Worm (Caenorhabditis elegans) whole organism, L1 larva: ENCODE data around the gene E01G4.6.

Experiments
- C04F5.9 ChIP-seq: sonication (generic microtip); optimal IDR thresholded peaks from 2 replicates; lab custom pipeline; 2016; ENCODE audit warnings: missing genetic modification characterization, missing compliant biosample characterization
- C34B4.2 ChIP-seq: sonication (generic microtip); optimal IDR thresholded peaks from 2 replicates; lab custom pipeline; 2017; ENCODE audit warnings: mild to moderate bottlenecking, missing genetic modification characterization, missing compliant biosample characterization
- F16B12.6 ChIP-seq: fragments of 150-350 bp; optimal IDR thresholded peaks from 2 replicates; lab custom pipeline; 2014; ENCODE audit warnings: missing biosample characterization, missing genetic modification characterization
- alr-1 ChIP-seq: fragments of 200-800 bp; sonication (Bioruptor generic); optimal IDR thresholded peaks from 2 replicates; lab custom pipeline; 2018; ENCODE audit warnings: borderline replicate concordance, mild to moderate bottlenecking, missing genetic modification characterization, missing compliant biosample characterization
- aly-2 ChIP-seq: fragments of 150-350 bp; optimal IDR thresholded peaks from 2 replicates; lab custom pipeline; 2014; ENCODE audit warnings: missing biosample characterization, missing genetic modification characterization
- ama-1 ChIP-seq: fragments of 150-350 bp; optimal IDR thresholded peaks from 2 replicates; lab custom pipeline; 2014
- blmp-1 ChIP-seq: fragments of 150-350 bp; optimal IDR thresholded peaks from 2 replicates; lab custom pipeline; 2014; ENCODE audit warnings: missing biosample characterization, missing genetic modification characterization
- ces-1 ChIP-seq: fragments of 150-350 bp; optimal IDR thresholded peaks from 2 replicates; lab custom pipeline; 2014; ENCODE audit warnings: missing biosample characterization, missing genetic modification reagents, missing genetic modification characterization
- efl-1 ChIP-seq, 4 experiments: fragments of 150-350 bp; optimal IDR thresholded peaks in 3 of 4; peaks in 1 of 4; 1 replicate in 1 of 4; 2 replicates in 3 of 4; lab custom pipeline; 2014; ENCODE audit warnings: missing biosample characterization in 2 of 4, missing genetic modification characterization in 2 of 4, missing genetic modification reagents in 2 of 4
- efl-3 ChIP-seq: fragments of 200-800 bp; sonication (Bioruptor generic); optimal IDR thresholded peaks from 2 replicates; lab custom pipeline; 2018; ENCODE audit warnings: mild to moderate bottlenecking, missing genetic modification characterization, missing compliant biosample characterization
- egl-13 ChIP-seq: sonication (generic microtip); optimal IDR thresholded peaks from 2 replicates; lab custom pipeline; 2016; ENCODE audit warnings: missing genotype, missing genetic modification reagents, missing genetic modification characterization, missing compliant biosample characterization
- egl-27 ChIP-seq, 2 experiments: fragments of 150-350 bp in 1 of 2; sonication (generic microtip); optimal IDR thresholded peaks; 3 replicates each; lab custom pipeline; 2017 to 2018; ENCODE audit warnings: missing biosample characterization in 2 of 2, missing genetic modification characterization in 2 of 2, missing genetic modification reagents in 2 of 2
- fkh-10 ChIP-seq: sonication (generic microtip); optimal IDR thresholded peaks from 2 replicates; lab custom pipeline; 2017; ENCODE audit warnings: missing biosample characterization, missing genetic modification reagents, missing genetic modification characterization
- fos-1 ChIP-seq: fragments of 150-350 bp; optimal IDR thresholded peaks from 2 replicates; lab custom pipeline; 2014; ENCODE audit warnings: missing biosample characterization, missing genetic modification characterization
- hpl-2 ChIP-seq: fragments of 150-350 bp; optimal IDR thresholded peaks from 2 replicates; lab custom pipeline; 2014; ENCODE audit warnings: missing biosample characterization, missing genetic modification reagents, missing genetic modification characterization
- irx-1 ChIP-seq: sonication (generic microtip); optimal IDR thresholded peaks from 2 replicates; lab custom pipeline; 2016; ENCODE audit warnings: missing genetic modification characterization, missing compliant biosample characterization
- isw-1 ChIP-seq: fragments of 200-800 bp; sonication (Bioruptor generic); IDR thresholded peaks from 2 replicates; pipeline ENCODE4 v1.3.6; 2022; ENCODE audit warnings: missing genetic modification characterization, missing compliant biosample characterization
- jun-1 ChIP-seq: fragments of 150-350 bp; optimal IDR thresholded peaks from 2 replicates; lab custom pipeline; 2014; ENCODE audit warnings: missing biosample characterization, missing genetic modification reagents, missing genetic modification characterization
- lin-14 ChIP-seq: fragments of 200-800 bp; sonication (Bioruptor generic); optimal IDR thresholded peaks from 2 replicates; lab custom pipeline; 2018; ENCODE audit warnings: mild to moderate bottlenecking, missing genetic modification characterization, moderate library complexity, missing compliant biosample characterization
- lin-15B ChIP-seq: fragments of 150-350 bp; sonication (generic microtip); optimal IDR thresholded peaks from 3 replicates; lab custom pipeline; 2014; ENCODE audit warnings: missing biosample characterization, missing genetic modification characterization
- lin-35 ChIP-seq, 2 experiments: fragments of 150-350 bp; optimal IDR thresholded peaks; 2 replicates each; lab custom pipeline; 2014; ENCODE audit warnings: missing biosample characterization in 2 of 2, missing genetic modification characterization in 2 of 2, missing genetic modification reagents in 2 of 2
- mab-9 ChIP-seq: fragments of 200-800 bp; sonication (Bioruptor generic); IDR thresholded peaks from 2 replicates; pipeline ENCODE4 v1.3.6; 2022; ENCODE audit warnings: missing genetic modification reagents, missing genetic modification characterization, missing compliant biosample characterization
- mdl-1 ChIP-seq, 2 experiments: fragments of 150-350 bp; optimal IDR thresholded peaks; 2 replicates each; lab custom pipeline; 2014 to 2017; ENCODE audit warnings: missing biosample characterization in 2 of 2, missing genetic modification characterization in 2 of 2, inconsistent platforms in 1 of 2
- mep-1 ChIP-seq: fragments of 150-350 bp; optimal IDR thresholded peaks from 2 replicates; lab custom pipeline; 2014; ENCODE audit warnings: missing biosample characterization, missing genetic modification characterization
- nhr-12 ChIP-seq: sonication (generic microtip); optimal IDR thresholded peaks from 2 replicates; lab custom pipeline; 2017; ENCODE audit warnings: missing biosample characterization, missing genetic modification characterization
- nhr-20 ChIP-seq: sonication (generic microtip); optimal IDR thresholded peaks from 2 replicates; lab custom pipeline; 2016; ENCODE audit warnings: mild to moderate bottlenecking, missing genetic modification characterization, missing compliant biosample characterization
- nhr-237 ChIP-seq: fragments of 150-350 bp; optimal IDR thresholded peaks from 2 replicates; lab custom pipeline; 2014; ENCODE audit warnings: missing biosample characterization, missing genetic modification characterization
- nhr-28 ChIP-seq: fragments of 150-350 bp; optimal IDR thresholded peaks from 2 replicates; lab custom pipeline; 2014; ENCODE audit warnings: missing biosample characterization, missing genetic modification characterization
- nhr-47 ChIP-seq: sonication (generic microtip); optimal IDR thresholded peaks from 2 replicates; lab custom pipeline; 2016; ENCODE audit warnings: mild to moderate bottlenecking, missing genetic modification characterization, moderate library complexity, missing compliant biosample characterization
- nhr-71 ChIP-seq: sonication (generic microtip); optimal IDR thresholded peaks from 2 replicates; lab custom pipeline; 2016; ENCODE audit warnings: mild to moderate bottlenecking, missing genetic modification characterization, moderate library complexity, missing compliant biosample characterization
- nhr-76 ChIP-seq: sonication (generic microtip); optimal IDR thresholded peaks from 2 replicates; lab custom pipeline; 2017; ENCODE audit warnings: missing biosample characterization, missing genetic modification characterization
- nhr-84 ChIP-seq: sonication (generic microtip); optimal IDR thresholded peaks from 2 replicates; lab custom pipeline; 2017; ENCODE audit warnings: missing biosample characterization, missing genetic modification characterization
- pag-3 ChIP-seq: sonication (generic microtip); optimal IDR thresholded peaks from 2 replicates; lab custom pipeline; 2017; ENCODE audit warnings: missing genetic modification characterization, mild to moderate bottlenecking, missing compliant biosample characterization, antibody characterized with exemption, borderline replicate concordance; ENCODE audit not compliant: insufficient read depth
- pqm-1 ChIP-seq: sonication (generic microtip); optimal IDR thresholded peaks from 3 replicates; lab custom pipeline; 2017; ENCODE audit warnings: missing biosample characterization, missing genetic modification characterization
- skn-1 ChIP-seq: fragments of 150-350 bp; optimal IDR thresholded peaks from 2 replicates; lab custom pipeline; 2014; ENCODE audit warnings: missing biosample characterization, missing genetic modification characterization
- snpc-4 ChIP-seq: fragments of 150-350 bp; optimal IDR thresholded peaks from 2 replicates; lab custom pipeline; 2014; ENCODE audit warnings: missing biosample characterization, missing genetic modification characterization
- sup-37 ChIP-seq: fragments of 200-800 bp; sonication (Bioruptor generic); optimal IDR thresholded peaks from 2 replicates; lab custom pipeline; 2018; ENCODE audit warnings: mild to moderate bottlenecking, missing genetic modification characterization, missing compliant biosample characterization
- tbx-2 ChIP-seq: sonication (generic microtip); optimal IDR thresholded peaks from 2 replicates; lab custom pipeline; 2016; ENCODE audit warnings: missing genetic modification characterization, missing compliant biosample characterization
- unc-130 ChIP-seq: fragments of 150-350 bp; optimal IDR thresholded peaks from 2 replicates; lab custom pipeline; 2017; ENCODE audit warnings: missing biosample characterization, missing genetic modification characterization, inconsistent platforms
- unc-30 ChIP-seq: sonication (generic microtip); optimal IDR thresholded peaks from 2 replicates; lab custom pipeline; 2017; ENCODE audit warnings: missing biosample characterization, missing genetic modification characterization
- unc-62 ChIP-seq: fragments of 150-350 bp; optimal IDR thresholded peaks from 2 replicates; lab custom pipeline; 2014; ENCODE audit warnings: missing biosample characterization, missing genetic modification reagents, missing genetic modification characterization
- unc-98 ChIP-seq: fragments of 200-800 bp; sonication (Bioruptor generic); IDR thresholded peaks from 2 replicates; pipeline ENCODE4 v1.3.6; 2022; ENCODE audit warnings: missing genetic modification characterization, missing compliant biosample characterization
- xbp-1 ChIP-seq: sonication (generic microtip); optimal IDR thresholded peaks from 2 replicates; lab custom pipeline; 2016; ENCODE audit warnings: missing genetic modification characterization, missing compliant biosample characterization
- zag-1 ChIP-seq: fragments of 150-350 bp; optimal IDR thresholded peaks from 2 replicates; lab custom pipeline; 2014; ENCODE audit warnings: missing biosample characterization, missing genetic modification characterization
- ztf-11 ChIP-seq, 2 experiments: sonication (generic microtip); optimal IDR thresholded peaks; 2 replicates each; lab custom pipeline; 2016 to 2017; ENCODE audit warnings: missing genetic modification characterization in 2 of 2, missing biosample characterization in 1 of 2, missing compliant biosample characterization in 1 of 2
- ztf-4 ChIP-seq: fragments of 150-350 bp; optimal IDR thresholded peaks from 2 replicates; lab custom pipeline; 2014; ENCODE audit warnings: missing biosample characterization, missing genetic modification characterization

The E01G4.6 gene

ce11 chrII:13460592-13461395 is 21.4 kb upstream of the E01G4.6 start, which contains the start of gene pqn-27 (continued):
- TF ChIP-seq nhr-47: peak; percentile 74
- TF ChIP-seq aly-2: peak; percentile 10
- peak; percentile 81 for TF ChIP-seq nhr-71
- peak; percentile 13 for TF ChIP-seq jun-1 (tag; lab: Kevin White, UChicago)
- no peak for TF ChIP-seq egl-27 (tag; optimal IDR thresholded peaks at IDR 0.05; lab: Kevin White, UChicago)
- TF ChIP-seq ces-1 (GFP tag; lab: Kevin White, UChicago): no peak
- TF ChIP-seq unc-30 (tag; lab: Kevin White, UChicago): no peak
- no peak for TF ChIP-seq nhr-28 (tag; lab: Kevin White, UChicago)
- no peak for TF ChIP-seq mdl-1 (tag; optimal IDR thresholded peaks at IDR 0.05; lab: Kevin White, UChicago)
- no peak for TF ChIP-seq mab-9 (GFP tag; lab: Robert Waterston, UW)
- TF ChIP-seq egl-13 (tag; lab: Kevin White, UChicago): no peak
- no peak for TF ChIP-seq skn-1 (tag; lab: Kevin White, UChicago)
- peak; percentile 47 for TF ChIP-seq fos-1 (tag; lab: Kevin White, UChicago)
- TF ChIP-seq pag-3 (tag; lab: Kevin White, UChicago): peak; percentile 10
- TF ChIP-seq F16B12.6: peak; percentile 94
- TF ChIP-seq ztf-4: peak; percentile 93
- TF ChIP-seq tbx-2 (tag; lab: Kevin White, UChicago): peak; percentile 79
- TF ChIP-seq nhr-84: no peak
- no peak for TF ChIP-seq ztf-11 (tag; optimal IDR thresholded peaks at IDR 0.05; lab: Kevin White, UChicago)
- TF ChIP-seq irx-1 (tag; lab: Kevin White, UChicago): peak; percentile 69
- no peak for TF ChIP-seq nhr-76 (tag; lab: Kevin White, UChicago)
- no peak for TF ChIP-seq zag-1 (tag; lab: Kevin White, UChicago)
- TF ChIP-seq hpl-2: no peak
- peak; percentile 76 for TF ChIP-seq lin-14 (GFP tag; lab: Kevin White, UChicago)
- TF ChIP-seq blmp-1 (tag; lab: Kevin White, UChicago): peak; percentile 50
- TF ChIP-seq sup-37 (GFP tag; lab: Kevin White, UChicago): no peak
- peak; percentile 70 for TF ChIP-seq nhr-20 (tag; lab: Kevin White, UChicago)
- TF ChIP-seq pqm-1 (tag; lab: Kevin White, UChicago): no peak
- peak; percentile 33 for TF ChIP-seq unc-130 (tag; lab: Kevin White, UChicago)
- peak; percentile 47 for TF ChIP-seq C04F5.9 (tag; lab: Kevin White, UChicago)
- TF ChIP-seq alr-1 (tag; lab: Kevin White, UChicago): no peak
- no peak for TF ChIP-seq nhr-237 (tag; lab: Kevin White, UChicago)
- TF ChIP-seq xbp-1: peak; percentile 60
- TF ChIP-seq snpc-4 (tag; lab: Kevin White, UChicago): peak; percentile 23
- TF ChIP-seq unc-62 (GFP tag; lab: Kevin White, UChicago): no peak
- peak; percentile 10 for TF ChIP-seq nhr-12 (tag; lab: Kevin White, UChicago)
- TF ChIP-seq lin-15B (tag; lab: Kevin White, UChicago): peak; percentile 36
- peak; percentile 69 to 71 for TF ChIP-seq efl-1 (optimal IDR thresholded peaks at IDR 0.05; lab: Kevin White, UChicago)
- TF ChIP-seq efl-1 (GFP tag; optimal IDR thresholded peaks at IDR 0.05 in 1 of 2; lab: Kevin White, UChicago): peak; percentile 58 to 96
- 0 out of 2 replicates have a peak, but pooled peaks have one; percentile 4 for TF ChIP-seq isw-1 (GFP tag; lab: Robert Waterston, UW)
- peak; percentile 80 for TF ChIP-seq mep-1 (tag; lab: Kevin White, UChicago)
- TF ChIP-seq ama-1 (lab: Kevin White, UChicago): peak; percentile 96
- TF ChIP-seq efl-3 (GFP tag; lab: Kevin White, UChicago): no peak
- TF ChIP-seq fkh-10 (GFP tag; lab: Kevin White, UChicago): no peak
- TF ChIP-seq lin-35 (GFP tag; optimal IDR thresholded peaks at IDR 0.05; lab: Kevin White, UChicago): peak; percentile 39 to 70
- TF ChIP-seq C34B4.2: no peak
- no peak for TF ChIP-seq unc-98 (GFP tag; lab: Robert Waterston, UW)
